Worm (Caenorhabditis elegans) whole organism, early embryonic: Measurements from ENCODE around the gene appg-2.

Source experiments
- ama-1 ChIP-seq: fragments of 150-350 bp; optimal IDR thresholded peaks from 2 replicates; lab custom pipeline; 2014
- pes-1 ChIP-seq: fragments of 200-800 bp; sonication (Bioruptor generic); IDR thresholded peaks from 2 replicates; pipeline ENCODE4 v1.3.6; 2022; ENCODE audit warnings: missing genetic modification reagents, missing genetic modification characterization, missing compliant biosample characterization
- tbx-11 ChIP-seq: fragments of 200-800 bp; sonication (Bioruptor generic); IDR thresholded peaks from 2 replicates; pipeline ENCODE4 v1.3.6; 2022; ENCODE audit warnings: missing genetic modification characterization, missing compliant biosample characterization

- no peak for TF ChIP-seq ama-1 (lab: Kevin White, UChicago)
- TF ChIP-seq tbx-11: no peak
- TF ChIP-seq pes-1: no peak
Measured at ce11 chrII:8755270-8755669, 45.7 kb upstream of the appg-2 start, which contains the start of gene K08F8.7.
